Worm (Caenorhabditis elegans) whole organism, late embryonic: ENCODE data around the gene F01G10.4.

Source experiments
- C38D4.7 ChIP-seq: fragments of 200-800 bp; sonication (Bioruptor generic); optimal IDR thresholded peaks from 2 replicates; lab custom pipeline; 2018; ENCODE audit warnings: mild to moderate bottlenecking, missing genetic modification characterization, moderate library complexity, missing compliant biosample characterization
- F13H6.1 ChIP-seq: sonication (generic microtip); optimal IDR thresholded peaks from 2 replicates; lab custom pipeline; 2016; ENCODE audit warnings: missing genetic modification characterization, missing compliant biosample characterization
- ceh-14 ChIP-seq: sonication (generic microtip); optimal IDR thresholded peaks from 2 replicates; lab custom pipeline; 2016; ENCODE audit warnings: missing genotype, missing genetic modification characterization, missing compliant biosample characterization
- ceh-24 ChIP-seq: sonication (generic microtip); optimal IDR thresholded peaks from 2 replicates; lab custom pipeline; 2016; ENCODE audit warnings: mild to moderate bottlenecking, missing genetic modification characterization, missing compliant biosample characterization
- ceh-34 ChIP-seq: sonication (generic microtip); optimal IDR thresholded peaks from 2 replicates; lab custom pipeline; 2016; ENCODE audit warnings: mild to moderate bottlenecking, missing genetic modification characterization, missing compliant biosample characterization
- ceh-45 ChIP-seq: fragments of 200-800 bp; sonication (Bioruptor generic); IDR thresholded peaks from 2 replicates; pipeline ENCODE4 v1.3.6; 2022; ENCODE audit warnings: missing genetic modification reagents, missing genetic modification characterization, missing compliant biosample characterization
- ceh-9 ChIP-seq: sonication (generic microtip); optimal IDR thresholded peaks from 2 replicates; lab custom pipeline; 2016; ENCODE audit warnings: mild to moderate bottlenecking, missing genetic modification characterization, inconsistent platforms, missing compliant biosample characterization
- elt-2 ChIP-seq: sonication (generic microtip); optimal IDR thresholded peaks from 2 replicates; lab custom pipeline; 2016; ENCODE audit warnings: missing genetic modification reagents, missing genetic modification characterization, missing compliant biosample characterization
- elt-4 ChIP-seq: sonication (generic microtip); optimal IDR thresholded peaks from 2 replicates; lab custom pipeline; 2016; ENCODE audit warnings: missing genetic modification characterization, missing compliant biosample characterization
- ets-4 ChIP-seq: sonication (generic microtip); optimal IDR thresholded peaks from 2 replicates; lab custom pipeline; 2016; ENCODE audit warnings: missing genetic modification characterization, missing compliant biosample characterization
- fkh-10 ChIP-seq: fragments of 150-350 bp; optimal IDR thresholded peaks from 2 replicates; lab custom pipeline; 2014; ENCODE audit warnings: missing biosample characterization, missing genetic modification reagents, missing genetic modification characterization
- nfya-1 ChIP-seq: sonication (generic microtip); optimal IDR thresholded peaks from 2 replicates; lab custom pipeline; 2017; ENCODE audit warnings: missing genetic modification characterization, mild to moderate bottlenecking, missing compliant biosample characterization, antibody characterized with exemption, moderate library complexity
- npax-4 ChIP-seq: sonication (generic microtip); optimal IDR thresholded peaks from 2 replicates; lab custom pipeline; 2016; ENCODE audit warnings: missing genetic modification characterization, missing compliant biosample characterization
- odd-2 ChIP-seq: sonication (generic microtip); optimal IDR thresholded peaks from 2 replicates; lab custom pipeline; 2017; ENCODE audit warnings: antibody characterized with exemption, mild to moderate bottlenecking, missing genetic modification characterization, missing compliant biosample characterization
- tbx-7 ChIP-seq: sonication (generic microtip); optimal IDR thresholded peaks from 2 replicates; lab custom pipeline; 2016; ENCODE audit warnings: missing genotype, missing genetic modification characterization, missing compliant biosample characterization
- unc-42 ChIP-seq: sonication (generic microtip); optimal IDR thresholded peaks from 2 replicates; lab custom pipeline; 2016; ENCODE audit warnings: missing genotype, missing genetic modification characterization, missing compliant biosample characterization

Gene F01G10.4

ce11 chrIV:10194345-10194744 is 38.0 kb downstream of the F01G10.4 start, which contains the start of gene ptrg-1:
TSS of gene ptrg-1 (minus strand) at chrIV:10194445.
- no peak for TF ChIP-seq elt-2 (tag; lab: Kevin White, UChicago)
- TF ChIP-seq, all 69 proteins: peak for 0

ce11 chrIV:10191498-10191897 is 40.9 kb downstream of the F01G10.4 start:
- no peak for TF ChIP-seq F13H6.1
- peak; percentile 82 for TF ChIP-seq unc-42 (tag; lab: Kevin White, UChicago)

ce11 chrIV:10190586-10190985 is 41.8 kb downstream of the F01G10.4 start:
- TF ChIP-seq ceh-34 (tag; lab: Kevin White, UChicago) (peak; percentile 52), C38D4.7 (GFP tag; lab: Kevin White, UChicago) (no peak), ceh-9 (no peak), fkh-10 (GFP tag; lab: Kevin White, UChicago) (no peak), npax-4 (tag; lab: Kevin White, UChicago) (no peak), ceh-14 (no peak), elt-4 (tag; lab: Kevin White, UChicago) (no peak), nfya-1 (tag; lab: Kevin White, UChicago) (no peak)
- TF ChIP-seq, all 69 proteins: peak for 1

ce11 chrIV:10188505-10188904 is 43.9 kb downstream of the F01G10.4 start:
- TF ChIP-seq tbx-7 (no peak), unc-42 (tag; lab: Kevin White, UChicago) (peak; percentile 34), ceh-24 (no peak), ets-4 (no peak), ceh-45 (GFP tag; lab: Robert Waterston, UW) (no peak), odd-2 (tag; lab: Kevin White, UChicago) (no peak)
